Fruit fly (Drosophila melanogaster) S2 (cell line): ENCODE measurements around the gene CG14115.

Experiments
- CG8478 ChIP-seq: fragments of >200 bp; optimal IDR thresholded peaks from 2 replicates; lab custom pipeline; 2018
- CTCF ChIP-seq, 2 experiments: fragments of >200 bp; optimal IDR thresholded peaks; 2 replicates each; lab custom pipeline; 2018

The CG14115 gene

dm6 chr3L:13032085-13032914 lies 28.9 kb downstream of the CG14115 start:
- TF ChIP-seq CG8478 (no peak), CTCF (optimal IDR thresholded peaks at IDR 0.05; lab: Kevin White, UChicago) (no peak)

dm6 chr3L:13031326-13031725 lies 29.9 kb downstream of the CG14115 start:
- TF ChIP-seq CG8478 (no peak), CTCF (optimal IDR thresholded peaks at IDR 0.05; lab: Kevin White, UChicago) (no peak)

- TF ChIP-seq CTCF (optimal IDR thresholded peaks at IDR 0.05; lab: Kevin White, UChicago): no peak
- no peak for TF ChIP-seq CG8478
Observed at dm6 chr3L:13030055-13030634, 31.1 kb downstream of the CG14115 start.

dm6 chr3L:13028740-13029139 lies 32.5 kb downstream of the CG14115 start, which contains the start of gene CG17672:
Gene CG17672 (plus strand): TSS chr3L:13028962.
- no peak for TF ChIP-seq CG8478
- TF ChIP-seq CTCF (optimal IDR thresholded peaks at IDR 0.05; lab: Kevin White, UChicago): no peak

dm6 chr3L:13027333-13027732 lies 33.9 kb downstream of the CG14115 start:
- no peak for TF ChIP-seq CG8478
- TF ChIP-seq CTCF (optimal IDR thresholded peaks at IDR 0.05; lab: Kevin White, UChicago): no peak

- TF ChIP-seq CTCF (optimal IDR thresholded peaks at IDR 0.05; lab: Kevin White, UChicago) (no peak), CG8478 (no peak)
Observed at dm6 chr3L:13026872-13027271, 34.4 kb downstream of the CG14115 start.

- TF ChIP-seq CG8478 (no peak), CTCF (optimal IDR thresholded peaks at IDR 0.05; lab: Kevin White, UChicago) (no peak)
Observed at dm6 chr3L:13026337-13026736, 34.9 kb downstream of the CG14115 start, which contains the start of gene Zmynd10. Gene Zmynd10 (minus strand): TSS chr3L:13026437.

- no peak for TF ChIP-seq CTCF (optimal IDR thresholded peaks at IDR 0.05; lab: Kevin White, UChicago)
- no peak for TF ChIP-seq CG8478
Observed at dm6 chr3L:13022854-13023560, 38.2 kb downstream of the CG14115 start, which contains the start of gene RpS12. Gene RpS12 (plus strand): TSS chr3L:13023352.

- TF ChIP-seq CTCF (optimal IDR thresholded peaks at IDR 0.05; lab: Kevin White, UChicago): no peak
- TF ChIP-seq CG8478: no peak
Observed at dm6 chr3L:13022160-13022853, 38.9 kb downstream of the CG14115 start, which contains the start of gene Adk2. Gene Adk2 (minus strand): TSS chr3L:13022688.

dm6 chr3L:13021727-13022126 lies 39.5 kb downstream of the CG14115 start:
- no peak for TF ChIP-seq CG8478
- no peak for TF ChIP-seq CTCF (optimal IDR thresholded peaks at IDR 0.05; lab: Kevin White, UChicago)

dm6 chr3L:13019249-13019956 lies 41.8 kb downstream of the CG14115 start:
- TF ChIP-seq CG8478 (no peak), CTCF (optimal IDR thresholded peaks at IDR 0.05; lab: Kevin White, UChicago) (no peak)

- TF ChIP-seq CTCF (optimal IDR thresholded peaks at IDR 0.05; lab: Kevin White, UChicago) (no peak), CG8478 (no peak)
Observed at dm6 chr3L:13017803-13018324, 43.4 kb downstream of the CG14115 start, which contains the start of the genes mRpL20 and Icmt. Gene mRpL20 (minus strand): TSS chr3L:13017867. Gene Icmt (plus strand): TSS chr3L:13018266.

- TF ChIP-seq CG8478 (no peak), CTCF (optimal IDR thresholded peaks at IDR 0.05; lab: Kevin White, UChicago) (no peak)
Observed at dm6 chr3L:13015823-13016465, 45.3 kb downstream of the CG14115 start, which contains the start of gene CG11267. Gene CG11267 (plus strand): TSS chr3L:13016050.
